Worm (Caenorhabditis elegans): Measurements from ENCODE around the gene K04G7.1.

ce11 chrIII:7165816-7166229, 3.3 kb downstream of the K04G7.1 start:
- TF ChIP-seq unc-130 (tag; optimal IDR thresholded peaks at IDR 0.05) (no peak), swsn-7 (tag; optimal IDR thresholded peaks at IDR 0.05) (peak; percentile 3), aly-2 (tag; optimal IDR thresholded peaks at IDR 0.05) (no peak), mef-2 (tag; optimal IDR thresholded peaks at IDR 0.05) (no peak), elt-3 (tag; optimal IDR thresholded peaks at IDR 0.05) (no peak), nhr-77 (tag; optimal IDR thresholded peaks at IDR 0.05) (no peak), nhr-76 (tag; optimal IDR thresholded peaks at IDR 0.05) (no peak)

All from whole organism, L1 larva.